Fruit fly (Drosophila melanogaster) whole organism, embryonic: Measurements from ENCODE around the gene sinu.

Experiments
- CG10147 ChIP-seq: fragments of 200-800 bp; sonication (Bioruptor generic); optimal IDR thresholded peaks from 2 replicates; lab custom pipeline; 2019; ENCODE audit warnings: missing biosample characterization, mild to moderate bottlenecking, missing genetic modification characterization, moderate library complexity
- CG10267 ChIP-seq: fragments of 200-800 bp; sonication (Bioruptor generic); optimal IDR thresholded peaks from 2 replicates; lab custom pipeline; 2018; ENCODE audit warnings: missing biosample characterization, mild to moderate bottlenecking, missing genetic modification characterization, moderate library complexity
- CG10274 ChIP-seq: fragments of 200-800 bp; sonication (Bioruptor generic); optimal IDR thresholded peaks from 3 replicates; lab custom pipeline; 2017; ENCODE audit warnings: missing biosample characterization, mild to moderate bottlenecking, missing genetic modification characterization
- CG11504 ChIP-seq: fragments of 200-800 bp; sonication (Bioruptor generic); optimal IDR thresholded peaks from 3 replicates; lab custom pipeline; 2019; ENCODE audit warnings: missing biosample characterization, mild to moderate bottlenecking, missing genetic modification characterization, moderate library complexity
- CG11695 ChIP-seq: fragments of 200-800 bp; sonication (Bioruptor generic); IDR thresholded peaks from 3 replicates; pipeline ENCODE4 v1.3.6; 2022; ENCODE audit warnings: missing biosample characterization, missing genetic modification characterization
- CG11696 ChIP-seq: fragments of 200-800 bp; sonication (Bioruptor generic); IDR thresholded peaks from 2 replicates; pipeline ENCODE4 v1.3.6; 2022; ENCODE audit warnings: missing biosample characterization, missing genetic modification characterization
- CG13624 ChIP-seq: fragments of 200-800 bp; sonication (Bioruptor generic); optimal IDR thresholded peaks from 2 replicates; lab custom pipeline; 2016; ENCODE audit warnings: missing biosample characterization, missing genetic modification characterization
- CG13894 ChIP-seq: fragments of 200-800 bp; sonication (Bioruptor generic); optimal IDR thresholded peaks from 3 replicates; lab custom pipeline; 2018; ENCODE audit warnings: missing biosample characterization, mild to moderate bottlenecking, missing genetic modification characterization, moderate library complexity
- CG14441 ChIP-seq: fragments of 200-800 bp; sonication (Bioruptor generic); IDR thresholded peaks from 2 replicates; pipeline ENCODE4 v1.3.6; 2022; ENCODE audit warnings: missing biosample characterization, missing genetic modification characterization
- CG14710 ChIP-seq: fragments of 200-800 bp; sonication (Bioruptor generic); optimal IDR thresholded peaks from 3 replicates; lab custom pipeline; 2019; ENCODE audit warnings: missing biosample characterization, mild to moderate bottlenecking, missing genetic modification characterization, moderate library complexity
- CG17829 ChIP-seq: fragments of 200-800 bp; optimal IDR thresholded peaks from 2 replicates; lab custom pipeline; 2019; ENCODE audit warnings: missing biosample characterization, mild to moderate bottlenecking, missing genetic modification characterization, moderate library complexity
- CG1832 ChIP-seq: fragments of 200-800 bp; sonication (Bioruptor generic); optimal IDR thresholded peaks from 2 replicates; lab custom pipeline; 2017; ENCODE audit warnings: missing biosample characterization, mild to moderate bottlenecking, missing genetic modification characterization, inconsistent platforms
- CG2116 ChIP-seq: fragments of 200-800 bp; sonication (Bioruptor generic); optimal IDR thresholded peaks from 3 replicates; lab custom pipeline; 2018; ENCODE audit warnings: missing biosample characterization, mild to moderate bottlenecking, missing genetic modification characterization
- CG33557 ChIP-seq: fragments of 200-800 bp; sonication (Bioruptor generic); optimal IDR thresholded peaks from 2 replicates; lab custom pipeline; 2019; ENCODE audit warnings: missing biosample characterization, mild to moderate bottlenecking, missing genetic modification characterization, moderate library complexity
- CG3838 ChIP-seq: fragments of 200-800 bp; sonication (Bioruptor generic); optimal IDR thresholded peaks from 3 replicates; lab custom pipeline; 2016; ENCODE audit warnings: missing biosample characterization, missing genetic modification characterization
- CG3847 ChIP-seq: fragments of 200-800 bp; sonication (Bioruptor generic); IDR thresholded peaks from 2 replicates; pipeline ENCODE4 v1.3.6; 2022; ENCODE audit warnings: missing biosample characterization, missing genetic modification characterization
- CG4617 ChIP-seq: fragments of 200-800 bp; sonication (Bioruptor generic); optimal IDR thresholded peaks from 3 replicates; lab custom pipeline; 2016; ENCODE audit warnings: missing biosample characterization, missing genetic modification characterization, borderline replicate concordance
- CG4730 ChIP-seq: fragments of 200-800 bp; sonication (Bioruptor generic); IDR thresholded peaks from 2 replicates; pipeline ENCODE4 v1.3.6; 2022; ENCODE audit warnings: missing biosample characterization, missing genetic modification characterization
- CG6813 ChIP-seq: fragments of 200-800 bp; sonication (Bioruptor generic); optimal IDR thresholded peaks from 2 replicates; lab custom pipeline; 2017; ENCODE audit warnings: missing biosample characterization, missing genetic modification characterization, mild to moderate bottlenecking, moderate library complexity, missing genetic modification reagents
- CG7987 ChIP-seq: fragments of 200-800 bp; sonication (Bioruptor generic); optimal IDR thresholded peaks from 2 replicates; lab custom pipeline; 2018; ENCODE audit warnings: missing biosample characterization, mild to moderate bottlenecking, missing genetic modification characterization, moderate library complexity
- CG9876 ChIP-seq: fragments of 200-800 bp; sonication (Bioruptor generic); optimal IDR thresholded peaks from 2 replicates; lab custom pipeline; 2016; ENCODE audit warnings: missing biosample characterization, missing genetic modification characterization
- CG9932 ChIP-seq: fragments of 200-800 bp; sonication (Bioruptor generic); IDR thresholded peaks from 2 replicates; pipeline ENCODE4 v1.3.6; 2022; ENCODE audit warnings: missing biosample characterization, missing genetic modification characterization
- Dll ChIP-seq: fragments of 200-800 bp; sonication (Bioruptor generic); IDR thresholded peaks from 4 replicates; pipeline ENCODE4 v1.3.6; 2022; ENCODE audit warnings: missing biosample characterization, missing genetic modification characterization; ENCODE audit not compliant: partially characterized antibody
- Hr51 ChIP-seq, 2 experiments: fragments of 200-800 bp; sonication (Bioruptor generic); optimal IDR thresholded peaks; 2 replicates in 1 of 2; 3 replicates in 1 of 2; lab custom pipeline; 2016 to 2018; ENCODE audit warnings: missing biosample characterization in 2 of 2, missing genetic modification characterization in 2 of 2, mild to moderate bottlenecking in 1 of 2, moderate library complexity in 1 of 2
- MESR4 ChIP-seq: fragments of 200-800 bp; sonication (Bioruptor generic); optimal IDR thresholded peaks from 2 replicates; lab custom pipeline; 2018; ENCODE audit warnings: missing biosample characterization, mild to moderate bottlenecking, missing genetic modification characterization, moderate library complexity
- Mes4 ChIP-seq: fragments of 200-800 bp; sonication (Bioruptor generic); optimal IDR thresholded peaks from 2 replicates; lab custom pipeline; 2016; ENCODE audit warnings: missing biosample characterization, missing genetic modification characterization
- Scr ChIP-seq: fragments of 200-800 bp; sonication (Bioruptor generic); IDR thresholded peaks from 2 replicates; pipeline ENCODE4 v1.3.6; 2022; ENCODE audit warnings: missing biosample characterization, missing genetic modification characterization; ENCODE audit not compliant: partially characterized antibody
- Taf1 ChIP-seq: fragments of 200-800 bp; sonication (Bioruptor generic); IDR thresholded peaks from 2 replicates; pipeline ENCODE4 v1.3.6; 2022; ENCODE audit warnings: missing biosample characterization, missing genetic modification characterization
- Usf ChIP-seq: fragments of 200-800 bp; sonication (Bioruptor generic); optimal IDR thresholded peaks from 2 replicates; lab custom pipeline; 2017; ENCODE audit warnings: missing genotype, missing biosample characterization, missing genetic modification characterization
- Xrp1 ChIP-seq: fragments of 200-800 bp; sonication (Bioruptor generic); IDR thresholded peaks from 2 replicates; pipeline ENCODE4 v1.3.6; 2022; ENCODE audit warnings: missing biosample characterization, missing genetic modification characterization
- bab2 ChIP-seq: fragments of 200-800 bp; sonication (Bioruptor generic); optimal IDR thresholded peaks from 2 replicates; lab custom pipeline; 2016; ENCODE audit warnings: missing biosample characterization, missing genetic modification characterization
- cas ChIP-seq: fragments of 200-800 bp; sonication (Bioruptor generic); IDR thresholded peaks from 2 replicates; pipeline ENCODE4 v1.3.6; 2022; ENCODE audit warnings: missing biosample characterization, missing genetic modification characterization
- chm ChIP-seq: fragments of 200-800 bp; sonication (Bioruptor generic); IDR thresholded peaks from 2 replicates; pipeline ENCODE4 v1.3.6; 2022; ENCODE audit warnings: missing biosample characterization, missing genetic modification characterization
- ci ChIP-seq: fragments of 200-800 bp; sonication (Bioruptor generic); IDR thresholded peaks from 3 replicates; pipeline ENCODE4 v1.3.6; 2022; ENCODE audit warnings: missing biosample characterization, missing genetic modification characterization
- dimm ChIP-seq: fragments of 200-800 bp; sonication (Bioruptor generic); IDR thresholded peaks from 2 replicates; pipeline ENCODE4 v1.3.6; 2022; ENCODE audit warnings: missing biosample characterization, missing genetic modification characterization
- dysf ChIP-seq: fragments of 200-800 bp; sonication (Bioruptor generic); IDR thresholded peaks from 3 replicates; pipeline ENCODE4 v1.3.6; 2022; ENCODE audit warnings: missing biosample characterization, missing genetic modification characterization
- ftz-f1 ChIP-seq: fragments of 200-800 bp; sonication (Bioruptor generic); optimal IDR thresholded peaks from 2 replicates; lab custom pipeline; 2016; ENCODE audit warnings: missing biosample characterization, missing genetic modification characterization
- jumu ChIP-seq: fragments of 200-800 bp; sonication (Bioruptor generic); optimal IDR thresholded peaks from 3 replicates; lab custom pipeline; 2016; ENCODE audit warnings: missing biosample characterization, missing genetic modification characterization
- kah ChIP-seq: fragments of 200-800 bp; sonication (Bioruptor generic); optimal IDR thresholded peaks from 2 replicates; lab custom pipeline; 2018; ENCODE audit warnings: missing biosample characterization, mild to moderate bottlenecking, missing genetic modification characterization
- klu ChIP-seq: fragments of 200-800 bp; sonication (Bioruptor generic); IDR thresholded peaks from 2 replicates; pipeline ENCODE4 v1.3.6; 2022; ENCODE audit warnings: missing biosample characterization, missing genetic modification characterization
- onecut ChIP-seq: fragments of 200-800 bp; sonication (Bioruptor generic); IDR thresholded peaks from 2 replicates; pipeline ENCODE4 v1.3.6; 2022; ENCODE audit warnings: missing biosample characterization, missing genetic modification characterization
- p53 ChIP-seq: fragments of 200-800 bp; sonication (Bioruptor generic); optimal IDR thresholded peaks from 2 replicates; lab custom pipeline; 2016; ENCODE audit warnings: missing biosample characterization, missing genetic modification characterization
- pros ChIP-seq: fragments of 200-800 bp; sonication (Bioruptor generic); optimal IDR thresholded peaks from 3 replicates; lab custom pipeline; 2019; ENCODE audit warnings: missing biosample characterization, mild to moderate bottlenecking, missing genetic modification characterization, moderate library complexity
- psq ChIP-seq: fragments of 200-800 bp; sonication (Bioruptor generic); optimal IDR thresholded peaks from 2 replicates; lab custom pipeline; 2017; ENCODE audit warnings: missing biosample characterization, missing genetic modification characterization
- pzg ChIP-seq: fragments of 200-800 bp; sonication (Bioruptor generic); optimal IDR thresholded peaks from 3 replicates; lab custom pipeline; 2018; ENCODE audit warnings: missing biosample characterization, mild to moderate bottlenecking, missing genetic modification characterization, moderate library complexity
- ro ChIP-seq: fragments of 200-800 bp; sonication (Bioruptor generic); IDR thresholded peaks from 2 replicates; pipeline ENCODE4 v1.3.6; 2022; ENCODE audit warnings: missing biosample characterization, missing genetic modification characterization
- salm ChIP-seq: fragments of 200-800 bp; sonication (Bioruptor generic); optimal IDR thresholded peaks from 2 replicates; lab custom pipeline; 2018; ENCODE audit warnings: missing biosample characterization, mild to moderate bottlenecking, missing genetic modification characterization
- sens ChIP-seq: fragments of 200-800 bp; sonication (Bioruptor generic); peaks from one replicate; lab custom pipeline; 2016; ENCODE audit warnings: missing biosample characterization, missing genetic modification characterization
- seq ChIP-seq: fragments of 200-800 bp; sonication (Bioruptor generic); IDR thresholded peaks from 2 replicates; pipeline ENCODE4 v1.3.6; 2022; ENCODE audit warnings: missing biosample characterization, missing genetic modification characterization
- wor ChIP-seq: fragments of 200-800 bp; sonication (Bioruptor generic); IDR thresholded peaks from 2 replicates; pipeline ENCODE4 v1.3.6; 2022; ENCODE audit warnings: missing biosample characterization, missing genetic modification characterization
- zen2 ChIP-seq: fragments of 200-800 bp; sonication (Bioruptor generic); IDR thresholded peaks from 3 replicates; pipeline ENCODE4 v1.3.6; 2022; ENCODE audit warnings: missing biosample characterization, missing genetic modification characterization; ENCODE audit not compliant: partially characterized antibody

The sinu gene

DNA sequence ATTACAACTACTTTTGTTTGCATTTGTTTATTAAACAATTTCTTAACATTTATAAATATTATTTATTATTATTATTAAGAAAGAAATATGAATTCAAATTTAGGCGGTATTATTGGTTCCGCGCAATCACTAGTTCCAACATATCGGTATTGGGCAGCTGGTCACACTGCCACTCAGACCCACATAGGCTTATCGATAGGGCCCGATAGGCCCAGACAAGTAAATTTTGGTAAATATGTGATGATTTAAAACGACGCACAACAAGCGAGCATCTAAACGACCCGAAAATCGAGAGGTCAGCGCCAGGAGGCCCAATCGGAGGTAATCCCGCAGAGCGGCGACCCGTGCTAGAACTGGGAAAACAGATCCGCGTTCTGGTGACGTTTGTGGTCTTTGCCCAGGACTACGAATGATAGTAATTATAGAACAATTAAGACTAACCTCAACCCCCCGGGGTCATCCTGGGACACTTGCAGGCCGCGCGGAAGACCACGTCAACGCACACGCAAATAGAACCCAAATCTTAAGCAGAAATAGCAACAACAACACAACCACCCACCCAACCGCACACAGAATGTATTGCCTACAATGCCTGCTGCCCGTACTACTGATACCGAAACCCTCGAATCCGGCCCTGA is 3.8 kb upstream of the sinu start, which contains the start of gene bc10 (continued):
- TF ChIP-seq Dll (GFP tag; lab: Robert Waterston, UW), result peak; percentile 85
- no peak for TF ChIP-seq CG1832
- no peak for TF ChIP-seq CG9876 (GFP tag; lab: Kevin White, UChicago)
- no peak for TF ChIP-seq Hr51 (GFP tag; optimal IDR thresholded peaks at IDR 0.05; lab: Kevin White, UChicago)
- peak; percentile 28 for TF ChIP-seq sens (GFP tag; lab: Kevin White, UChicago)
- TF ChIP-seq ftz-f1, result no peak
- peak; percentile 61 for TF ChIP-seq CG2116 (GFP tag; lab: Kevin White, UChicago)
- TF ChIP-seq CG7987 (GFP tag; lab: Kevin White, UChicago), result no peak
- TF ChIP-seq p53 (GFP tag; lab: Kevin White, UChicago), result no peak
- no peak for TF ChIP-seq seq (GFP tag; lab: Robert Waterston, UW)
- TF ChIP-seq jumu (GFP tag; lab: Kevin White, UChicago), result no peak
- TF ChIP-seq pzg, result peak; percentile 85
- TF ChIP-seq CG10274, result no peak
- TF ChIP-seq CG13894 (tag; lab: Kevin White, UChicago), result peak; percentile 29
- TF ChIP-seq pros, result no peak
- TF ChIP-seq CG6813, result no peak
- TF ChIP-seq CG14441 (GFP tag; lab: Robert Waterston, UW), result no peak
- TF ChIP-seq CG14710, result peak; percentile 30
- no peak for TF ChIP-seq wor (GFP tag; lab: Robert Waterston, UW)
- no peak for TF ChIP-seq bab2
- no peak for TF ChIP-seq klu (GFP tag; lab: Robert Waterston, UW)
- peak; percentile 70 for TF ChIP-seq MESR4 (GFP tag; lab: Kevin White, UChicago)
- peak; percentile 10 for TF ChIP-seq CG10267 (tag; lab: Kevin White, UChicago)
- no peak for TF ChIP-seq ci (GFP tag; lab: Robert Waterston, UW)
- TF ChIP-seq dysf (GFP tag; lab: Robert Waterston, UW), result no peak
- no peak for TF ChIP-seq salm (tag; lab: Kevin White, UChicago)
- TF ChIP-seq Xrp1 (GFP tag; lab: Robert Waterston, UW), result no peak
- no peak for TF ChIP-seq CG9932 (GFP tag; lab: Robert Waterston, UW)
- peak; percentile 54; the same call in 1 of the 3 replicates for TF ChIP-seq zen2 (GFP tag; lab: Robert Waterston, UW)
- TF ChIP-seq CG11695, result no peak
- no peak for TF ChIP-seq ro (GFP tag; lab: Robert Waterston, UW)
- no peak for TF ChIP-seq kah (GFP tag; lab: Kevin White, UChicago)
- TF ChIP-seq CG10147 (GFP tag; lab: Kevin White, UChicago), result no peak
- no peak for TF ChIP-seq psq (GFP tag; lab: Kevin White, UChicago)
- no peak for TF ChIP-seq CG11696
- peak; percentile 86 for TF ChIP-seq Scr
- no peak for TF ChIP-seq CG4730
- TF ChIP-seq CG4617 (GFP tag; lab: Kevin White, UChicago), result peak; percentile 75
- 0 out of 2 replicates have a peak, but pooled peaks have one; percentile 26 for TF ChIP-seq CG3847
- no peak for TF ChIP-seq chm (GFP tag; lab: Robert Waterston, UW)
- TF ChIP-seq CG33557, result no peak
- no peak for TF ChIP-seq CG11504
- TF ChIP-seq CG13624 (GFP tag; lab: Kevin White, UChicago), result no peak
- TF ChIP-seq dimm (GFP tag; lab: Robert Waterston, UW), result no peak
- no peak for TF ChIP-seq cas (GFP tag; lab: Robert Waterston, UW)
- TF ChIP-seq onecut (GFP tag; lab: Robert Waterston, UW), result no peak
- TF ChIP-seq CG17829 (tag; lab: Kevin White, UChicago), result peak; percentile 29
- no peak for TF ChIP-seq Mes4 (GFP tag; lab: Kevin White, UChicago)
- no peak for TF ChIP-seq Taf1 (GFP tag; lab: Robert Waterston, UW)
- TF ChIP-seq Usf, result no peak
- no peak for TF ChIP-seq CG3838 (GFP tag; lab: Kevin White, UChicago)
